Worm (Caenorhabditis elegans) whole organism, early embryonic: ENCODE data around the gene clec-164.

ENCODE experiments used
- B0310.2 ChIP-seq: sonication (generic microtip); optimal IDR thresholded peaks from 2 replicates; lab custom pipeline; 2016; ENCODE audit warnings: mild to moderate bottlenecking, missing genetic modification characterization, missing compliant biosample characterization
- F13C5.2 ChIP-seq: sonication (generic microtip); optimal IDR thresholded peaks from 2 replicates; lab custom pipeline; 2017; ENCODE audit warnings: mild to moderate bottlenecking, missing genetic modification characterization, inconsistent platforms, missing compliant biosample characterization
- aly-1 ChIP-seq: sonication (generic microtip); optimal IDR thresholded peaks from 2 replicates; lab custom pipeline; 2016; ENCODE audit warnings: missing genetic modification characterization, missing compliant biosample characterization
- ama-1 ChIP-seq: fragments of 150-350 bp; optimal IDR thresholded peaks from 2 replicates; lab custom pipeline; 2014
- ceh-13 ChIP-seq: fragments of 200-800 bp; sonication (Bioruptor generic); optimal IDR thresholded peaks from 2 replicates; lab custom pipeline; 2018; ENCODE audit warnings: mild to moderate bottlenecking, missing genetic modification characterization, missing compliant biosample characterization
- ceh-36 ChIP-seq: sonication (generic microtip); optimal IDR thresholded peaks from 2 replicates; lab custom pipeline; 2016; ENCODE audit warnings: missing genetic modification characterization, inconsistent platforms, missing compliant biosample characterization
- ets-7 ChIP-seq: sonication (generic microtip); optimal IDR thresholded peaks from 2 replicates; lab custom pipeline; 2016; ENCODE audit warnings: missing genotype, missing genetic modification characterization, missing compliant biosample characterization
- flt-1 ChIP-seq: fragments of 200-800 bp; sonication (Bioruptor generic); IDR thresholded peaks from 2 replicates; pipeline ENCODE4 v1.3.6; 2022; ENCODE audit warnings: missing genetic modification characterization, missing compliant biosample characterization
- hmbx-1 ChIP-seq: sonication (generic microtip); optimal IDR thresholded peaks from 2 replicates; lab custom pipeline; 2016; ENCODE audit warnings: mild to moderate bottlenecking, missing genetic modification characterization, missing compliant biosample characterization
- hmg-4 ChIP-seq: fragments of 200-800 bp; sonication (Bioruptor generic); optimal IDR thresholded peaks from 2 replicates; lab custom pipeline; 2018; ENCODE audit warnings: mild to moderate bottlenecking, missing genetic modification characterization, missing compliant biosample characterization
- hnd-1 ChIP-seq: sonication (generic microtip); optimal IDR thresholded peaks from 2 replicates; lab custom pipeline; 2016; ENCODE audit warnings: missing genetic modification characterization, missing compliant biosample characterization
- pes-1 ChIP-seq: fragments of 200-800 bp; sonication (Bioruptor generic); IDR thresholded peaks from 2 replicates; pipeline ENCODE4 v1.3.6; 2022; ENCODE audit warnings: missing genetic modification reagents, missing genetic modification characterization, missing compliant biosample characterization
- scrt-1 ChIP-seq: fragments of 200-800 bp; sonication (Bioruptor generic); IDR thresholded peaks from 2 replicates; pipeline ENCODE4 v1.3.6; 2022; ENCODE audit warnings: missing genetic modification characterization, missing compliant biosample characterization
- sea-1 ChIP-seq: fragments of 200-800 bp; sonication (Bioruptor generic); conservative IDR thresholded peaks from 2 replicates; pipeline ENCODE4 v1.3.6; 2022; ENCODE audit warnings: missing genetic modification characterization, missing compliant biosample characterization
- tbx-11 ChIP-seq: fragments of 200-800 bp; sonication (Bioruptor generic); IDR thresholded peaks from 2 replicates; pipeline ENCODE4 v1.3.6; 2022; ENCODE audit warnings: missing genetic modification characterization, missing compliant biosample characterization
- tbx-37 ChIP-seq: fragments of 200-800 bp; sonication (Bioruptor generic); conservative IDR thresholded peaks from 2 replicates; pipeline ENCODE4 v1.3.6; 2022; ENCODE audit warnings: missing genetic modification reagents, missing genetic modification characterization, missing compliant biosample characterization
- tra-4 ChIP-seq: sonication (generic microtip); optimal IDR thresholded peaks from 2 replicates; lab custom pipeline; 2017; ENCODE audit warnings: missing genetic modification characterization, missing compliant biosample characterization

The clec-164 gene

DNA sequence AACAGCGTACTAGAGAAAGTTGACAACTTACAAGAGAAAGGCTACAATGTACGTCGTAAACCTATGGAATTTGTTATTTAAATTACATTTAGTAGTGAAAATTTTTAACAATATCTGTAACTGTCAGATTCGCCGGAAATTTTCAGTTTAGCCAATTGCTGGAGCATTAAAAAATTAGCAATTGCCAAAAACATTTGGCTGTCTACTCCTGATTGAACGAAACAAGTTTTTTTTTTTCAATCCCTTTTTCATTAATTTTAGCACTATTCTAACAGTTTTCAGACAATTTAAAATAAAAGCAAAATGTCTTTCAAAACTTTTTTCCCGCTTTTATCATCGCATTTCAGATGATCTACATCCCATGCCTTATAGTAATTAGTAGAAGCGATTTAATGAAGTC, 40.5 kb downstream of the clec-164 start:
- no peak for TF ChIP-seq scrt-1
- no peak for TF ChIP-seq hmg-4 (GFP tag; lab: Kevin White, UChicago)
- TF ChIP-seq tbx-37 (GFP tag; lab: Robert Waterston, UW): no peak
- no peak for TF ChIP-seq hnd-1 (tag; lab: Kevin White, UChicago)
- TF ChIP-seq F13C5.2 (tag; lab: Kevin White, UChicago): no peak
- no peak for TF ChIP-seq tra-4
- no peak for TF ChIP-seq pes-1 (GFP tag; lab: Robert Waterston, UW)
- TF ChIP-seq flt-1: no peak
- TF ChIP-seq tbx-11 (GFP tag; lab: Robert Waterston, UW): no peak
- no peak for TF ChIP-seq ceh-36 (tag; lab: Kevin White, UChicago)
- no peak for TF ChIP-seq hmbx-1 (tag; lab: Kevin White, UChicago)
- TF ChIP-seq sea-1 (GFP tag; lab: Robert Waterston, UW): no peak
- TF ChIP-seq ama-1 (lab: Kevin White, UChicago): no peak
- no peak for TF ChIP-seq ceh-13
- no peak for TF ChIP-seq aly-1
- no peak for TF ChIP-seq B0310.2 (tag; lab: Kevin White, UChicago)
- TF ChIP-seq ets-7 (tag; lab: Kevin White, UChicago): no peak

DNA sequence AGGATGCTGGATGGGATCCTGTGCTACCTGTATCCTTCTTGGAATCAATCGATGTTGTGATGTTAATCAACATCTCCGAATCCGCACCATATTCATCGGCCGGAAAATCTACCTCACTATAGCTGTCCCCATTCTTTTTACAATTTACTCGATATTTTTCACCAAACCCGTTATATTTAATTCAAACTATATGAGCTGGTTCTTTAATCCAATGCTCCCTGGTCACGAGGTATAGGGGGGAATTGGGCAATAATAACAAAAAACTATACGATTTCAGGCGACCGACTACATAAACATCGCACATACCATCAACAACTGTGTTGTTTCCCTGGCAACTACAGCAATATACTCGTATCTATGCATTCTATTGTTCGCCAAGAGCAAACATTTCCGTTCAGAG, 41.1 kb downstream of the clec-164 start:
- TF ChIP-seq pes-1 (GFP tag; lab: Robert Waterston, UW) (no peak), F13C5.2 (tag; lab: Kevin White, UChicago) (no peak), hnd-1 (tag; lab: Kevin White, UChicago) (no peak), scrt-1 (no peak), hmg-4 (GFP tag; lab: Kevin White, UChicago) (no peak), ceh-13 (no peak), tbx-37 (GFP tag; lab: Robert Waterston, UW) (no peak), aly-1 (no peak), ceh-36 (tag; lab: Kevin White, UChicago) (no peak), ets-7 (tag; lab: Kevin White, UChicago) (no peak)

DNA sequence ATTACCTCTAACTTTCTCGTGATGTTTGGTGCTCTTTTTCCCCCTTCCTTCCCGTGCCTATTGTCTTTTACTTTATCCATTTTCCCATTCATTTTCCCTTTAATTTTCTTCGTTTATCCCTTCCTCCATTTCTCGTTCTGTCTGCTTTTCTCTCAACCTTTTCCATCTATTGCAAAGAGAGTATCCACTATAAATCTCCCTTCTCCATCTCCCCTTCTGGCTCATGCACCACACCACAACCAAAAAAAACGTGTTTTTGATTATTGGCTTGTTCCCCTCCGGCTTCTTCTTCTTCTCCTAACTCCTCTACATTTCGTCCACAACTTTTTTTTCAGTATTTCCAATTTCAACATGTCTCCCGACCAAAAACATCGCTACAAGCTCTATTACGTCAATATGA, 43.8 kb downstream of the clec-164 start, which contains the start of gene gst-40:
Gene gst-40 (plus strand): TSS at position 236 of the 400 bp plus-strand sequence.
- no peak for TF ChIP-seq sea-1 (GFP tag; lab: Robert Waterston, UW)
- no peak for TF ChIP-seq aly-1
- TF ChIP-seq scrt-1: no peak
- no peak for TF ChIP-seq hnd-1 (tag; lab: Kevin White, UChicago)
- TF ChIP-seq flt-1: no peak
- TF ChIP-seq ets-7 (tag; lab: Kevin White, UChicago): no peak
- TF ChIP-seq tra-4: no peak
- no peak for TF ChIP-seq hmbx-1 (tag; lab: Kevin White, UChicago)
- TF ChIP-seq B0310.2 (tag; lab: Kevin White, UChicago): no peak
- TF ChIP-seq tbx-37 (GFP tag; lab: Robert Waterston, UW): no peak
- TF ChIP-seq ama-1 (lab: Kevin White, UChicago): no peak
- TF ChIP-seq tbx-11 (GFP tag; lab: Robert Waterston, UW): no peak
- TF ChIP-seq hmg-4 (GFP tag; lab: Kevin White, UChicago): no peak

DNA sequence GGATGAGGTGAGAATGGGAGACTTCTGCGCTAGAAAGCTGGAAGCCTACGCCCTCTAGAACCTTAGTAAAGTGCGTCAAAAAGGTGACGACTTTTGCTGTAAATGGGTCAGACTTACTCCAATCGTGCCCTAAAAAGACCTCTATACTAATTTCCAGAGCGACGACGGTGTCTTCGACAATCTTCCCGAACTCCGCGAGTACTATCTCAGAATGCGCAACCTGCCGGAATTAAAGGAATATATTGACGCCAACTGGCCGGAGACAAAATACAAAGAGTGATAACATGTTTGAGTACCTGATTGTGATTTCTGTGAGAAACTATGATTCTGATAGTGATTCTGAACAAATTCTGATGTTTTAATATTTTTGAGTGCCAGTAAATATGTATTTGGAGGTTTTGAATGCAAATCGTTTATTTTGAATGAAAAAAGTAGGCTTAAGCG, 45.6 kb downstream of the clec-164 start:
- TF ChIP-seq ceh-13 (no peak), flt-1 (no peak), hmg-4 (GFP tag; lab: Kevin White, UChicago) (no peak), hmbx-1 (tag; lab: Kevin White, UChicago) (no peak), ets-7 (tag; lab: Kevin White, UChicago) (no peak), sea-1 (GFP tag; lab: Robert Waterston, UW) (no peak), tra-4 (no peak), scrt-1 (no peak), pes-1 (GFP tag; lab: Robert Waterston, UW) (no peak), B0310.2 (tag; lab: Kevin White, UChicago) (no peak), aly-1 (no peak), ama-1 (lab: Kevin White, UChicago) (no peak), tbx-11 (GFP tag; lab: Robert Waterston, UW) (no peak), ceh-36 (tag; lab: Kevin White, UChicago) (no peak), hnd-1 (tag; lab: Kevin White, UChicago) (no peak), tbx-37 (GFP tag; lab: Robert Waterston, UW) (no peak), F13C5.2 (tag; lab: Kevin White, UChicago) (no peak)

DNA sequence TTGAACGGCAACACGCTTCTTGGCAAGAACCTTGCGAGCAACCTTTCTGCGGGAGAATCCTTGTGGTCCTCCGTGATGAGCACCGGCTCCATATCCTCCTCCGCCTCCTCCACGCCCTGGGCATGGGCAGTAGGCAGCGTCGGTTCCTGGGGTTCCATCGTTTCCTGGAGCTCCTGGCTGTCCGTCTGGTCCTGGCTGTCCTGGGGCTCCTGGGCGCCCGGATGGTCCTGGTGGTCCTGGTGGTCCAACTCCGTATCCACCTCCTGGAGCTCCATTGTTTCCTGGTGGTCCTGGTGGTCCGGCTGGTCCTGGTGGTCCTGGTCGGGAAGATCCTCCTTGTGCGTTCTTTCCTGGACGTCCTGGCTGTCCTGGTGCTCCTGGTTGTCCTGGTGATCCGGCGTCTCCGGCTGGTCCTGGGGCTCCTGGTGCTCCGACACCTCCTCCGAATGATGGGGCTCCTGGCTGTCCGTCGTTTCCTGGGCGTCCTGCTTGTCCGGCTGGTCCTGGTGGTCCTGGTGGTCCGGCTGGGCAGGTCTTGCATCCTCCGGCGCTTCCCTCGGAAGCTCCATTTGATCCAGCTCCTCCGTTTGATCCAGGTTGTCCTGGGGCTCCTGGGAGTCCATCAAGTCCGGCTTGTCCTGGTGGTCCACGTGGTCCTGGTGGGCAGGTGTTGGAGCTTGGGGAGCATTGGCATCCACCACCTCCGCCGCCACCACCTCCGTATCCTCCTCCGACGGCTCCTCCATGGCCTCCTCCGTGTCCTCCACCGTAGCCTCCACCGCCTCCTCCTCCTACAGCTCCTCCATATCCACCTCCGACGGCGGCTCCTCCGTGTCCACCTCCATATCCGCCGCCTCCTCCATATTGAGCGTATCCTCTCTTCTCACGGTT, 46.3 kb downstream of the clec-164 start:
- no peak for TF ChIP-seq flt-1
- TF ChIP-seq sea-1 (GFP tag; lab: Robert Waterston, UW): no peak
- TF ChIP-seq hmbx-1 (tag; lab: Kevin White, UChicago): no peak
- no peak for TF ChIP-seq ets-7 (tag; lab: Kevin White, UChicago)
- TF ChIP-seq aly-1: no peak
- TF ChIP-seq ceh-13: no peak
- no peak for TF ChIP-seq tra-4
- TF ChIP-seq F13C5.2 (tag; lab: Kevin White, UChicago): no peak
- TF ChIP-seq tbx-37 (GFP tag; lab: Robert Waterston, UW): no peak
- TF ChIP-seq B0310.2 (tag; lab: Kevin White, UChicago): no peak

DNA sequence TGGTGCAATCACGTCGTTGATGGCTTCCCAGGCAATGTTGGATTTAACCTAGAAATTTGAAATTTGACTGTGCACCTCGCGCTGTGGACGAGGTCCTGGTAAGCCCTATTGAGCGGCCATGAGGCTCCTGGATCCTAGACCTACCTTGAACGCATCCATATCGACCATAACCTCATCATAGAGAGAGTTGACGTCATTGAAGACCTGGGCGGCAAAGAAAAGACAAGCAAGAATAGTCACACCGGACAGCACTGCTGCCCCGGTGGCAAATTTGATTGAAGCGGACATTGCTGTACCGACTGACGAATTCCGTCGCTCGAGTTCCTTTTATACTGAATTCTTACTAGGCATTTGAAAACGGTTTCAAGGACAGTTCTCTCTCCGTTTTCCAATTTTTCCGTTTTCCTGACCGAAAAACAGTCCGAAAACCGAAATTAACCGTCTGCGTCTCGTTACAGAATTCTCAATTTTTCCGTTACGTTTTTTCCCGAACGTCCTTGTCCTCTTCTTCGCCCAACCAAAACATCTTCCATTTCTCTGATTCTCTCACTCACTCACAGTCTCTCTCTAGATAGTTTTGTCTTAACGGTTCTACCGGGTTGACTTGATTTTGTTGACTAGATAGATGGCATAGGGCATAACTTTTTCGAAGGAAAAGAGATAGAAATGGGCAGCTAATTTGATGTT, 47.1 kb downstream of the clec-164 start, which contains the start of gene col-103:
Gene col-103 (minus strand): TSS at position 302 of the 687 bp plus-strand sequence.
- TF ChIP-seq ama-1 (lab: Kevin White, UChicago) (no peak), aly-1 (no peak), flt-1 (no peak), ets-7 (tag; lab: Kevin White, UChicago) (no peak), ceh-36 (tag; lab: Kevin White, UChicago) (no peak), ceh-13 (no peak), F13C5.2 (tag; lab: Kevin White, UChicago) (no peak), sea-1 (GFP tag; lab: Robert Waterston, UW) (no peak), tbx-11 (GFP tag; lab: Robert Waterston, UW) (no peak), tra-4 (no peak), hmbx-1 (tag; lab: Kevin White, UChicago) (no peak), B0310.2 (tag; lab: Kevin White, UChicago) (no peak), tbx-37 (GFP tag; lab: Robert Waterston, UW) (no peak), hmg-4 (GFP tag; lab: Kevin White, UChicago) (no peak), scrt-1 (no peak), hnd-1 (tag; lab: Kevin White, UChicago) (no peak), pes-1 (GFP tag; lab: Robert Waterston, UW) (no peak)
